Worm (Caenorhabditis elegans) whole organism, L4 larva: ENCODE measurements around the gene vps-36.

Experiments used
- F49E8.2 ChIP-seq: sonication (generic microtip); optimal IDR thresholded peaks from 2 replicates; lab custom pipeline; 2016; ENCODE audit warnings: missing compliant biosample characterization, mild to moderate bottlenecking, missing genetic modification characterization, borderline replicate concordance
- ces-1 ChIP-seq: fragments of 150-350 bp; sonication (generic microtip); optimal IDR thresholded peaks from 4 replicates; lab custom pipeline; 2014; ENCODE audit warnings: missing biosample characterization, missing genetic modification reagents, missing genetic modification characterization
- egl-27 ChIP-seq: sonication (generic microtip); optimal IDR thresholded peaks from 3 replicates; lab custom pipeline; 2017; ENCODE audit warnings: missing biosample characterization, missing genetic modification reagents, missing genetic modification characterization
- mep-1 ChIP-seq: fragments of 150-350 bp; sonication (generic microtip); optimal IDR thresholded peaks from 3 replicates; lab custom pipeline; 2014; ENCODE audit warnings: missing biosample characterization, missing genetic modification characterization
- unc-39 ChIP-seq: sonication (generic microtip); optimal IDR thresholded peaks from 2 replicates; lab custom pipeline; 2017; ENCODE audit warnings: missing biosample characterization, missing genetic modification characterization
- ztf-7 ChIP-seq: fragments of 150-350 bp; optimal IDR thresholded peaks from 2 replicates; lab custom pipeline; 2014; ENCODE audit warnings: missing biosample characterization, missing genetic modification characterization

DNA sequence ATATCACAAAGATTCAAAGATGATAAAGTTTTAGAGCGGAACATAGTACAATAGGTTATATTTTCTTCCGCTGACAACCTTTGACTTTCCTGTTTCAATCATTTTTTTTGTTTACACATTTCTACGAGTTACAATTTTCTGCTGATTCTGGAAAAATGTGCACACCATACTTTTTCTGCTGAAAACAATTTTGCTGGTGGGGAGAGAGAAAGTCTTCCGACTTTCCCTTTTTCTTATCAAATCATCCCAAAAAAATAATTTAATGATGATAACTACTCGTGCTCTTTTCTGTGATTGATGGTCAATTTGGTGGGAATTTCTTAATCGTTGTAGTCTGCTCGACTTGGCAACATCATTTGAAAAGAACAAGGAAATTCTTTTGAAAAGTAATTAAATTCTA lies 47.2 kb upstream of the vps-36 start:
- TF ChIP-seq ces-1 (GFP tag; lab: Kevin White, UChicago): no peak
- no peak for TF ChIP-seq ztf-7 (tag; lab: Kevin White, UChicago)
- TF ChIP-seq egl-27 (tag; lab: Kevin White, UChicago): no peak
- TF ChIP-seq F49E8.2 (tag; lab: Kevin White, UChicago): no peak
- no peak for TF ChIP-seq unc-39 (tag; lab: Kevin White, UChicago)
- no peak for TF ChIP-seq mep-1 (tag; lab: Kevin White, UChicago)
